Fruit fly (Drosophila melanogaster): Measurements from ENCODE around the gene CG14073.

DNA sequence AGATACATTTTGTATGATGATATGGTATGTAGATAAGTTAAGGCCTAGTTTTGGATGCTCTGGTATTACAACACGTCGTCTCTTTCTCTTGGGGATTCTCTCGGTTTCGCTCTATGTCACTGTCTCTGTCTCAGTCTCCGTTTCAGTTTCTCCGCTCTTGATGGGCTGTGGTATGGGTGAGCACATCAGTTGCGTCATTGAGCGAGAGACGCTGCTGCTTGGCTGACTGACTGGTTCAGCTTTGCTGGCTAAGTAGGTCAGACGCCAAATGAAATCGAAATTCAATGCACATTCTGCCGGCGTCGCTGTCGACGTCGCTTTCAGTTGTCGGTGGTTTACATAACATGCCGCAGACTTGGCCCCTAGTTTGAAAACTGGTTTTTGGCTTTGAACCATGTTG is 66.6 kb downstream of the CG14073 start:
- TF ChIP-seq CG10274 (GFP tag; optimal IDR thresholded peaks at IDR 0.05): no peak
- no peak for TF ChIP-seq CG16815 (GFP tag; optimal IDR thresholded peaks at IDR 0.05)
- no peak for TF ChIP-seq CG9932 (GFP tag; IDR thresholded peaks at IDR 0.05)
- TF ChIP-seq Max (GFP tag; optimal IDR thresholded peaks at IDR 0.05): no peak

Data from whole organism, embryonic.